Fruit fly (Drosophila melanogaster) whole organism, prepupa: Measurements from ENCODE around the gene CG14711.

Experiments
- Blimp-1 ChIP-seq: fragments of 200-800 bp; sonication (Bioruptor generic); optimal IDR thresholded peaks from 3 replicates; lab custom pipeline; 2017; ENCODE audit warnings: missing biosample characterization, missing genetic modification characterization, mild to moderate bottlenecking, moderate library complexity, missing genetic modification reagents
- CG10631 ChIP-seq: fragments of 200-800 bp; sonication (Bioruptor generic); optimal IDR thresholded peaks from 2 replicates; lab custom pipeline; 2016; ENCODE audit warnings: missing biosample characterization, missing genetic modification characterization
- CG10669 ChIP-seq: fragments of 200-800 bp; sonication (Bioruptor generic); optimal IDR thresholded peaks from 3 replicates; lab custom pipeline; 2018; ENCODE audit warnings: missing biosample characterization, mild to moderate bottlenecking, missing genetic modification characterization, moderate library complexity
- CG11762 ChIP-seq: fragments of 200-800 bp; sonication (Bioruptor generic); optimal IDR thresholded peaks from 3 replicates; lab custom pipeline; 2016; ENCODE audit warnings: missing biosample characterization, missing genetic modification characterization; ENCODE audit not compliant: insufficient read depth
- CG11902 ChIP-seq: fragments of 200-800 bp; sonication (Bioruptor generic); optimal IDR thresholded peaks from 3 replicates; lab custom pipeline; 2016; ENCODE audit warnings: missing biosample characterization, missing genetic modification characterization
- CG1621 ChIP-seq: fragments of 200-800 bp; sonication (Bioruptor generic); optimal IDR thresholded peaks from 3 replicates; lab custom pipeline; 2018; ENCODE audit warnings: missing biosample characterization, mild to moderate bottlenecking, missing genetic modification characterization
- CG3032 ChIP-seq: fragments of 200-800 bp; optimal IDR thresholded peaks from 2 replicates; lab custom pipeline; 2019; ENCODE audit warnings: missing biosample characterization, mild to moderate bottlenecking, missing genetic modification characterization, moderate library complexity
- CG31627 ChIP-seq: fragments of 200-800 bp; sonication (Bioruptor generic); optimal IDR thresholded peaks from 3 replicates; lab custom pipeline; 2016; ENCODE audit warnings: missing biosample characterization, missing genetic modification characterization
- CG32006 ChIP-seq: fragments of 200-800 bp; sonication (Bioruptor generic); optimal IDR thresholded peaks from 3 replicates; lab custom pipeline; 2017; ENCODE audit warnings: missing biosample characterization, mild to moderate bottlenecking, missing genetic modification characterization
- CG34406 ChIP-seq: fragments of 200-800 bp; sonication (Bioruptor generic); optimal IDR thresholded peaks from 3 replicates; lab custom pipeline; 2016; ENCODE audit warnings: missing biosample characterization, missing genetic modification characterization
- CG3919 ChIP-seq: fragments of 200-800 bp; sonication (Bioruptor generic); optimal IDR thresholded peaks from 3 replicates; lab custom pipeline; 2016; ENCODE audit warnings: missing biosample characterization, missing genetic modification characterization
- CG6163 ChIP-seq: fragments of 200-800 bp; sonication (Bioruptor generic); IDR thresholded peaks from 3 replicates; pipeline ENCODE4 v1.3.6; 2022; ENCODE audit warnings: missing biosample characterization, missing genetic modification characterization
- CG6276 ChIP-seq: fragments of 200-800 bp; sonication (Bioruptor generic); optimal IDR thresholded peaks from 2 replicates; lab custom pipeline; 2017; ENCODE audit warnings: missing biosample characterization, mild to moderate bottlenecking, missing genetic modification characterization
- CG6808 ChIP-seq: fragments of 200-800 bp; sonication (Bioruptor generic); optimal IDR thresholded peaks from 3 replicates; lab custom pipeline; 2017; ENCODE audit warnings: missing biosample characterization, missing genetic modification characterization, mild to moderate bottlenecking, moderate library complexity, missing genetic modification reagents
- CG7368 ChIP-seq: fragments of 200-800 bp; sonication (Bioruptor generic); optimal IDR thresholded peaks from 3 replicates; lab custom pipeline; 2016; ENCODE audit warnings: missing biosample characterization, missing genetic modification characterization
- CG8119 ChIP-seq: fragments of 200-800 bp; sonication (Bioruptor generic); IDR thresholded peaks from 3 replicates; pipeline ENCODE4 v1.3.6; 2022; ENCODE audit warnings: missing biosample characterization, missing genetic modification characterization
- CG8319 ChIP-seq: fragments of 200-800 bp; sonication (Bioruptor generic); optimal IDR thresholded peaks from 3 replicates; lab custom pipeline; 2016; ENCODE audit warnings: missing biosample characterization, missing genetic modification characterization
- CG9139 ChIP-seq: fragments of 200-800 bp; sonication (Bioruptor generic); optimal IDR thresholded peaks from 3 replicates; lab custom pipeline; 2017; ENCODE audit warnings: missing biosample characterization, mild to moderate bottlenecking, missing genetic modification characterization
- Eip75B ChIP-seq: fragments of 200-800 bp; sonication (Bioruptor generic); optimal IDR thresholded peaks from 3 replicates; lab custom pipeline; 2016; ENCODE audit warnings: missing biosample characterization, missing genetic modification characterization
- Eip78C ChIP-seq: fragments of 200-800 bp; sonication (Bioruptor generic); peaks from one replicate; lab custom pipeline; 2016; ENCODE audit warnings: missing biosample characterization, missing genetic modification characterization
- Eip93F ChIP-seq: fragments of 200-800 bp; sonication (Bioruptor generic); optimal IDR thresholded peaks from 2 replicates; lab custom pipeline; 2016; ENCODE audit warnings: missing biosample characterization, mild to moderate bottlenecking, missing genetic modification characterization
- Ets21C ChIP-seq: fragments of 200-800 bp; sonication (Bioruptor generic); optimal IDR thresholded peaks from 3 replicates; lab custom pipeline; 2016; ENCODE audit warnings: missing biosample characterization, missing genetic modification characterization
- Ets96B ChIP-seq: fragments of 200-800 bp; optimal IDR thresholded peaks from 2 replicates; lab custom pipeline; 2019; ENCODE audit warnings: missing biosample characterization, mild to moderate bottlenecking, missing genetic modification characterization, moderate library complexity
- Gug ChIP-seq: fragments of 200-800 bp; sonication (Bioruptor generic); IDR thresholded peaks from 2 replicates; pipeline ENCODE4 v1.3.6; 2022; ENCODE audit warnings: missing biosample characterization, missing genetic modification characterization
- Hr38 ChIP-seq: sonication (Bioruptor generic); optimal IDR thresholded peaks from 2 replicates; lab custom pipeline; 2016; ENCODE audit warnings: missing biosample characterization, missing genetic modification characterization
- Hr39 ChIP-seq: fragments of 200-800 bp; sonication (Bioruptor generic); optimal IDR thresholded peaks from 2 replicates; lab custom pipeline; 2016; ENCODE audit warnings: missing biosample characterization, missing genetic modification characterization
- Hr4 ChIP-seq: fragments of 200-800 bp; sonication (Bioruptor generic); optimal IDR thresholded peaks from 3 replicates; lab custom pipeline; 2016; ENCODE audit warnings: missing biosample characterization, missing genetic modification characterization
- Lpt ChIP-seq: fragments of 200-800 bp; sonication (Bioruptor generic); optimal IDR thresholded peaks from 3 replicates; lab custom pipeline; 2016; ENCODE audit warnings: missing biosample characterization, missing genetic modification characterization
- OdsH ChIP-seq: fragments of 200-800 bp; sonication (Bioruptor generic); optimal IDR thresholded peaks from 3 replicates; lab custom pipeline; 2016; ENCODE audit warnings: missing biosample characterization, missing genetic modification characterization
- Smox ChIP-seq: fragments of 200-800 bp; sonication (Bioruptor generic); optimal IDR thresholded peaks from 3 replicates; lab custom pipeline; 2016; ENCODE audit warnings: missing biosample characterization, missing genetic modification characterization
- Sox102F ChIP-seq: fragments of 200-800 bp; sonication (Bioruptor generic); optimal IDR thresholded peaks from 2 replicates; lab custom pipeline; 2016; ENCODE audit warnings: missing biosample characterization, mild to moderate bottlenecking, missing genetic modification characterization
- Sox15 ChIP-seq: fragments of 200-800 bp; sonication (Bioruptor generic); optimal IDR thresholded peaks from 3 replicates; lab custom pipeline; 2016; ENCODE audit warnings: missing biosample characterization, missing genetic modification characterization
- achi ChIP-seq: fragments of 200-800 bp; sonication (Bioruptor generic); optimal IDR thresholded peaks from 3 replicates; lab custom pipeline; 2016; ENCODE audit warnings: missing biosample characterization, missing genetic modification characterization
- acj6 ChIP-seq: fragments of 200-800 bp; sonication (Bioruptor generic); optimal IDR thresholded peaks from 3 replicates; lab custom pipeline; 2016; ENCODE audit warnings: missing biosample characterization, missing genetic modification characterization
- dsx ChIP-seq: fragments of 200-800 bp; optimal IDR thresholded peaks from 3 replicates; lab custom pipeline; 2019; ENCODE audit warnings: missing biosample characterization, mild to moderate bottlenecking, missing genetic modification characterization, moderate library complexity; ENCODE audit not compliant: poor library complexity, severe bottlenecking
- eg ChIP-seq: fragments of 200-800 bp; sonication (Bioruptor generic); IDR thresholded peaks from 3 replicates; pipeline ENCODE4 v1.3.6; 2022; ENCODE audit warnings: missing biosample characterization, missing genetic modification characterization
- esn ChIP-seq: fragments of 200-800 bp; sonication (Bioruptor generic); optimal IDR thresholded peaks from 2 replicates; lab custom pipeline; 2016; ENCODE audit warnings: missing biosample characterization, mild to moderate bottlenecking, missing genetic modification characterization, moderate library complexity
- fd59A ChIP-seq: fragments of 200-800 bp; sonication (Bioruptor generic); optimal IDR thresholded peaks from 2 replicates; lab custom pipeline; 2017; ENCODE audit warnings: missing biosample characterization, mild to moderate bottlenecking, missing genetic modification characterization, missing genetic modification reagents
- fd85E ChIP-seq: fragments of 200-800 bp; sonication (Bioruptor generic); optimal IDR thresholded peaks from 3 replicates; lab custom pipeline; 2016; ENCODE audit warnings: missing biosample characterization, missing genetic modification characterization
- fkh ChIP-seq: fragments of 200-800 bp; sonication (Bioruptor generic); optimal IDR thresholded peaks from 3 replicates; lab custom pipeline; 2017; ENCODE audit warnings: missing biosample characterization, mild to moderate bottlenecking, missing genetic modification characterization, moderate library complexity
- pdm3 ChIP-seq: fragments of 200-800 bp; sonication (Bioruptor generic); optimal IDR thresholded peaks from 3 replicates; lab custom pipeline; 2016; ENCODE audit warnings: missing biosample characterization, missing genetic modification characterization
- salr ChIP-seq, 2 experiments: fragments of 200-800 bp; sonication (Bioruptor generic); optimal IDR thresholded peaks; 3 replicates each; lab custom pipeline; 2016 to 2018; ENCODE audit warnings: missing biosample characterization in 2 of 2, missing genetic modification characterization in 2 of 2, mild to moderate bottlenecking in 1 of 2
- ss ChIP-seq, 2 experiments: fragments of 200-800 bp; sonication (Bioruptor generic); optimal IDR thresholded peaks; 2 replicates in 1 of 2; 3 replicates in 1 of 2; lab custom pipeline; 2017 to 2018; ENCODE audit warnings: mild to moderate bottlenecking in 2 of 2, missing biosample characterization in 2 of 2, missing genetic modification characterization in 2 of 2, moderate library complexity in 1 of 2
- svp ChIP-seq: fragments of 200-800 bp; sonication (Bioruptor generic); peaks from one replicate; lab custom pipeline; 2016; ENCODE audit warnings: missing biosample characterization, missing genetic modification characterization
- topi ChIP-seq: fragments of 200-800 bp; sonication (Bioruptor generic); optimal IDR thresholded peaks from 3 replicates; lab custom pipeline; 2016; ENCODE audit warnings: missing biosample characterization, missing genetic modification characterization
- vri ChIP-seq: fragments of 200-800 bp; sonication (Bioruptor generic); optimal IDR thresholded peaks from 3 replicates; lab custom pipeline; 2016; ENCODE audit warnings: missing biosample characterization, mild to moderate bottlenecking, missing genetic modification characterization

CG14711 gene

dm6 chr3R:11649449-11649848, 26.3 kb downstream of the CG14711 start (continued):
- peak; percentile 37 for TF ChIP-seq CG9139 (GFP tag; lab: Kevin White, UChicago)
- TF ChIP-seq Lpt = peak; percentile 73
- TF ChIP-seq topi (GFP tag; lab: Kevin White, UChicago) = peak; percentile 89
- peak; percentile 90 for TF ChIP-seq CG3919 (GFP tag; lab: Kevin White, UChicago)
- peak; percentile 80 for TF ChIP-seq CG10669 (GFP tag; lab: Kevin White, UChicago)
- peak; percentile 85 for TF ChIP-seq Smox
- TF ChIP-seq CG6163 (GFP tag; lab: Robert Waterston, UW) = peak; percentile 94
- TF ChIP-seq CG10631 (GFP tag; lab: Kevin White, UChicago) = peak; percentile 79
- TF ChIP-seq CG31627 = peak; percentile 94
- TF ChIP-seq salr (GFP tag; optimal IDR thresholded peaks at IDR 0.05; lab: Kevin White, UChicago) = peak; percentile 66 to 71
- peak; percentile 93 for TF ChIP-seq Hr4
- TF ChIP-seq CG34406 (GFP tag; lab: Kevin White, UChicago) = peak; percentile 81
- peak; percentile 83 for TF ChIP-seq Gug (GFP tag; lab: Robert Waterston, UW)
- peak; percentile 77 for TF ChIP-seq CG6276 (GFP tag; lab: Kevin White, UChicago)
- peak; percentile 61 for TF ChIP-seq Hr38
- peak; percentile 53 for TF ChIP-seq dsx (GFP tag; lab: Kevin White, UChicago)
- peak; percentile 90 for TF ChIP-seq acj6
- TF ChIP-seq fd85E (GFP tag; lab: Kevin White, UChicago) = peak; percentile 59
- TF ChIP-seq Sox15 (GFP tag; lab: Kevin White, UChicago) = peak; percentile 90
- peak; percentile 84 for TF ChIP-seq achi (GFP tag; lab: Kevin White, UChicago)
- peak; percentile 82 for TF ChIP-seq CG8319
- TF ChIP-seq Sox102F (GFP tag; lab: Kevin White, UChicago) = peak; percentile 88
- peak; percentile 89 for TF ChIP-seq CG11902
- peak; percentile 77 for TF ChIP-seq CG3032
- peak; percentile 87 for TF ChIP-seq CG7368 (GFP tag; lab: Kevin White, UChicago)
- TF ChIP-seq OdsH = peak; percentile 89
- TF ChIP-seq fd59A = peak; percentile 70
- TF ChIP-seq vri (GFP tag; lab: Kevin White, UChicago) = peak; percentile 73
- TF ChIP-seq Ets96B (tag; lab: Kevin White, UChicago) = peak; percentile 70
- TF ChIP-seq eg = peak; percentile 94
- TF ChIP-seq CG1621 (tag; lab: Kevin White, UChicago) = peak; percentile 66
- peak; percentile 95 for TF ChIP-seq Eip78C (GFP tag; lab: Kevin White, UChicago)
- TF ChIP-seq Eip93F (GFP tag; lab: Kevin White, UChicago) = no peak
- TF ChIP-seq Ets21C (GFP tag; lab: Kevin White, UChicago) = peak; percentile 88
- peak; percentile 74 for TF ChIP-seq Blimp-1 (GFP tag; lab: Kevin White, UChicago)
- peak; percentile 82 for TF ChIP-seq Eip75B (GFP tag; lab: Kevin White, UChicago)
- TF ChIP-seq pdm3 (GFP tag; lab: Kevin White, UChicago) = peak; percentile 91

dm6 chr3R:11650105-11651039, 27.2 kb downstream of the CG14711 start, which contains the start of the genes Csk and Elp1:
Csk (minus strand) TSS chr3R:11650706.
Elp1 (plus strand) TSS chr3R:11650971.
- TF ChIP-seq CG11762 (no peak), fd59A (peak; percentile 9), pdm3 (GFP tag; lab: Kevin White, UChicago) (peak; percentile 44), CG6276 (GFP tag; lab: Kevin White, UChicago) (no peak), CG11902 (peak; percentile 7), CG32006 (GFP tag; lab: Kevin White, UChicago) (peak; percentile 43), fkh (peak; percentile 75), CG3032 (peak; percentile 56), CG8119 (GFP tag; lab: Robert Waterston, UW) (no peak), Eip78C (GFP tag; lab: Kevin White, UChicago) (peak; percentile 70), Ets96B (tag; lab: Kevin White, UChicago) (peak; percentile 36), CG31627 (peak; percentile 38), svp (GFP tag; lab: Kevin White, UChicago) (peak; percentile 52), dsx (GFP tag; lab: Kevin White, UChicago) (no peak), Gug (GFP tag; lab: Robert Waterston, UW) (peak; percentile 41; the same call in 1 of the 2 replicates), CG8319 (peak; percentile 45), esn (GFP tag; lab: Kevin White, UChicago) (peak; percentile 66), Hr39 (GFP tag; lab: Kevin White, UChicago) (peak; percentile 41), Eip75B (GFP tag; lab: Kevin White, UChicago) (peak; percentile 42), CG6808 (peak; percentile 6), salr (GFP tag; optimal IDR thresholded peaks at IDR 0.05; lab: Kevin White, UChicago) (no peak), CG6163 (GFP tag; lab: Robert Waterston, UW) (no peak), CG10669 (GFP tag; lab: Kevin White, UChicago) (peak; percentile 1), CG9139 (GFP tag; lab: Kevin White, UChicago) (no peak), ss (GFP tag; optimal IDR thresholded peaks at IDR 0.05; lab: Kevin White, UChicago) (peak in 1 of 2 experiments; percentile 12)
